Fruit fly (Drosophila melanogaster) whole organism, embryonic: ENCODE data around the gene CG44094.

Experiments used
- ATbp ChIP-seq: fragments of 200-800 bp; sonication (Bioruptor generic); optimal IDR thresholded peaks from 2 replicates; lab custom pipeline; 2017; ENCODE audit warnings: missing biosample characterization, mild to moderate bottlenecking, missing genetic modification characterization, missing genetic modification reagents
- BEAF-32 ChIP-seq: fragments of 200-800 bp; sonication (Bioruptor generic); optimal IDR thresholded peaks from 3 replicates; lab custom pipeline; 2017; ENCODE audit warnings: missing biosample characterization, missing genetic modification characterization, mild to moderate bottlenecking, moderate library complexity, missing genetic modification reagents
- CG10209 ChIP-seq: fragments of 200-800 bp; sonication (Bioruptor generic); optimal IDR thresholded peaks from 3 replicates; lab custom pipeline; 2017; ENCODE audit warnings: missing biosample characterization, mild to moderate bottlenecking, missing genetic modification characterization, missing genetic modification reagents
- CG10321 ChIP-seq: fragments of 200-800 bp; sonication (Bioruptor generic); IDR thresholded peaks from 2 replicates; pipeline ENCODE4 v1.3.6; 2022; ENCODE audit warnings: missing biosample characterization, missing genetic modification characterization
- CG12155 ChIP-seq: fragments of 200-800 bp; sonication (Bioruptor generic); optimal IDR thresholded peaks from 3 replicates; lab custom pipeline; 2016; ENCODE audit warnings: missing biosample characterization, missing genetic modification characterization
- CG13287 ChIP-seq: fragments of 200-800 bp; sonication (Bioruptor generic); IDR thresholded peaks from 2 replicates; pipeline ENCODE4 v1.3.6; 2022; ENCODE audit warnings: missing biosample characterization, missing genetic modification characterization; ENCODE audit not compliant: partially characterized antibody
- CG13624 ChIP-seq: fragments of 200-800 bp; sonication (Bioruptor generic); optimal IDR thresholded peaks from 2 replicates; lab custom pipeline; 2016; ENCODE audit warnings: missing biosample characterization, missing genetic modification characterization
- CG14050 ChIP-seq: fragments of 200-800 bp; sonication (Bioruptor generic); IDR thresholded peaks from 3 replicates; pipeline ENCODE4 v1.3.6; 2022; ENCODE audit warnings: missing biosample characterization, missing genetic modification characterization
- CG14965 ChIP-seq: fragments of 200-800 bp; sonication (Bioruptor generic); optimal IDR thresholded peaks from 2 replicates; lab custom pipeline; 2016; ENCODE audit warnings: missing biosample characterization, missing genetic modification characterization, borderline replicate concordance
- CG15073 ChIP-seq: fragments of 200-800 bp; sonication (Bioruptor generic); optimal IDR thresholded peaks from 2 replicates; lab custom pipeline; 2016; ENCODE audit warnings: missing biosample characterization, missing genetic modification characterization
- CG18619 ChIP-seq: fragments of 200-800 bp; sonication (Bioruptor generic); optimal IDR thresholded peaks from 3 replicates; lab custom pipeline; 2017; ENCODE audit warnings: missing biosample characterization, mild to moderate bottlenecking, missing genetic modification characterization
- CG2116 ChIP-seq: fragments of 200-800 bp; sonication (Bioruptor generic); optimal IDR thresholded peaks from 3 replicates; lab custom pipeline; 2018; ENCODE audit warnings: missing biosample characterization, mild to moderate bottlenecking, missing genetic modification characterization
- CG31365 ChIP-seq: fragments of 200-800 bp; sonication (Bioruptor generic); optimal IDR thresholded peaks from 2 replicates; lab custom pipeline; 2018; ENCODE audit warnings: missing biosample characterization, mild to moderate bottlenecking, missing genetic modification characterization
- CG31388 ChIP-seq: fragments of 200-800 bp; sonication (Bioruptor generic); optimal IDR thresholded peaks from 2 replicates; lab custom pipeline; 2016; ENCODE audit warnings: missing biosample characterization, missing genetic modification characterization
- CG3163 ChIP-seq: fragments of 200-800 bp; sonication (Bioruptor generic); optimal IDR thresholded peaks from 3 replicates; lab custom pipeline; 2016; ENCODE audit warnings: missing biosample characterization, missing genetic modification characterization
- CG43689 ChIP-seq: fragments of 200-800 bp; sonication (Bioruptor generic); IDR thresholded peaks from 2 replicates; pipeline ENCODE4 v1.3.6; 2022; ENCODE audit warnings: missing biosample characterization, missing genetic modification characterization
- CG6175 ChIP-seq: fragments of 200-800 bp; sonication (Bioruptor generic); IDR thresholded peaks from 3 replicates; pipeline ENCODE4 v1.3.6; 2022; ENCODE audit warnings: missing biosample characterization, missing genetic modification characterization
- CG6791 ChIP-seq: fragments of 200-800 bp; sonication (Bioruptor generic); IDR thresholded peaks from 3 replicates; pipeline ENCODE4 v1.3.6; 2022; ENCODE audit warnings: missing biosample characterization, missing genetic modification characterization; ENCODE audit not compliant: partially characterized antibody
- CG7556 ChIP-seq: fragments of 200-800 bp; sonication (Bioruptor generic); optimal IDR thresholded peaks from 2 replicates; lab custom pipeline; 2017; ENCODE audit warnings: missing biosample characterization, mild to moderate bottlenecking, missing genetic modification characterization
- CG7786 ChIP-seq: fragments of 200-800 bp; sonication (Bioruptor generic); optimal IDR thresholded peaks from 2 replicates; lab custom pipeline; 2016; ENCODE audit warnings: missing biosample characterization, missing genetic modification characterization
- CG9609 ChIP-seq: fragments of 200-800 bp; sonication (Bioruptor generic); optimal IDR thresholded peaks from 3 replicates; lab custom pipeline; 2016; ENCODE audit warnings: missing biosample characterization, missing genetic modification characterization
- CG9797 ChIP-seq: fragments of 200-800 bp; sonication (Bioruptor generic); optimal IDR thresholded peaks from 3 replicates; lab custom pipeline; 2018; ENCODE audit warnings: missing biosample characterization, mild to moderate bottlenecking, missing genetic modification characterization
- CTCF ChIP-seq: fragments of 200-800 bp; sonication (Bioruptor generic); optimal IDR thresholded peaks from 2 replicates; lab custom pipeline; 2017; ENCODE audit warnings: missing biosample characterization, mild to moderate bottlenecking, missing genetic modification characterization, moderate library complexity
- Dad ChIP-seq: fragments of 200-800 bp; sonication (Bioruptor generic); optimal IDR thresholded peaks from 3 replicates; lab custom pipeline; 2016; ENCODE audit warnings: missing biosample characterization, missing genetic modification characterization
- ERR ChIP-seq: fragments of 200-800 bp; sonication (Bioruptor generic); optimal IDR thresholded peaks from 2 replicates; lab custom pipeline; 2016; ENCODE audit warnings: missing biosample characterization, missing genetic modification characterization
- Fer3 ChIP-seq: fragments of 200-800 bp; sonication (Bioruptor generic); optimal IDR thresholded peaks from 2 replicates; lab custom pipeline; 2018; ENCODE audit warnings: missing biosample characterization, mild to moderate bottlenecking, missing genetic modification characterization, moderate library complexity
- Hr39 ChIP-seq: fragments of >200 bp; optimal IDR thresholded peaks from 2 replicates; lab custom pipeline; 2017
- MBD-R2 ChIP-seq: fragments of 200-800 bp; sonication (Bioruptor generic); IDR thresholded peaks from 2 replicates; pipeline ENCODE4 v1.3.6; 2022; ENCODE audit warnings: missing biosample characterization, missing genetic modification characterization
- Nf-YA ChIP-seq: fragments of 200-800 bp; sonication (Bioruptor generic); IDR thresholded peaks from 2 replicates; pipeline ENCODE4 v1.3.6; 2022; ENCODE audit warnings: missing biosample characterization, missing genetic modification characterization
- NfI ChIP-seq: fragments of 200-800 bp; sonication (Bioruptor generic); optimal IDR thresholded peaks from 3 replicates; lab custom pipeline; 2018; ENCODE audit warnings: missing biosample characterization, mild to moderate bottlenecking, missing genetic modification characterization, moderate library complexity
- Optix ChIP-seq: fragments of 200-800 bp; sonication (Bioruptor generic); IDR thresholded peaks from 3 replicates; pipeline ENCODE4 v1.3.6; 2022; ENCODE audit warnings: missing biosample characterization, missing genetic modification characterization
- Pdp1 ChIP-seq, 2 experiments: fragments of 200-800 bp; sonication (Bioruptor generic); optimal IDR thresholded peaks; 3 replicates each; lab custom pipeline; 2016; ENCODE audit warnings: missing biosample characterization in 2 of 2, missing genetic modification characterization in 2 of 2, mild to moderate bottlenecking in 1 of 2, moderate library complexity in 1 of 2
- Sin3A ChIP-seq: fragments of >200 bp; optimal IDR thresholded peaks from 2 replicates; lab custom pipeline; 2018
- bbx ChIP-seq: fragments of 200-800 bp; sonication (Bioruptor generic); IDR thresholded peaks from 2 replicates; pipeline ENCODE4 v1.3.6; 2022; ENCODE audit warnings: missing biosample characterization, missing genetic modification characterization; ENCODE audit not compliant: partially characterized antibody
- bsh ChIP-seq, 2 experiments: fragments of 200-800 bp; sonication (Bioruptor generic); optimal IDR thresholded peaks; 2 replicates each; lab custom pipeline; 2017 to 2018; ENCODE audit warnings: mild to moderate bottlenecking in 2 of 2, missing biosample characterization in 2 of 2, missing genetic modification characterization in 2 of 2, moderate library complexity in 1 of 2
- cg ChIP-seq: fragments of 200-800 bp; sonication (Bioruptor generic); optimal IDR thresholded peaks from 3 replicates; lab custom pipeline; 2019; ENCODE audit warnings: missing biosample characterization, mild to moderate bottlenecking, missing genetic modification characterization, moderate library complexity
- dmrt11E ChIP-seq: fragments of 200-800 bp; sonication (Bioruptor generic); optimal IDR thresholded peaks from 3 replicates; lab custom pipeline; 2018; ENCODE audit warnings: missing biosample characterization, mild to moderate bottlenecking, missing genetic modification characterization, moderate library complexity
- exex ChIP-seq: fragments of 200-800 bp; sonication (Bioruptor generic); optimal IDR thresholded peaks from 4 replicates; lab custom pipeline; 2018; ENCODE audit warnings: missing biosample characterization, mild to moderate bottlenecking, missing genetic modification characterization, moderate library complexity
- fd3F ChIP-seq: fragments of 200-800 bp; sonication (Bioruptor generic); optimal IDR thresholded peaks from 2 replicates; lab custom pipeline; 2018; ENCODE audit warnings: missing biosample characterization, mild to moderate bottlenecking, missing genetic modification characterization, moderate library complexity
- fu2 ChIP-seq: fragments of 200-800 bp; sonication (Bioruptor generic); optimal IDR thresholded peaks from 2 replicates; lab custom pipeline; 2016; ENCODE audit warnings: missing biosample characterization, missing genetic modification characterization
- gem ChIP-seq: fragments of 200-800 bp; sonication (Bioruptor generic); optimal IDR thresholded peaks from 2 replicates; lab custom pipeline; 2019; ENCODE audit warnings: missing biosample characterization, mild to moderate bottlenecking, missing genetic modification characterization, moderate library complexity
- gsb-n ChIP-seq: fragments of 200-800 bp; sonication (Bioruptor generic); optimal IDR thresholded peaks from 3 replicates; lab custom pipeline; 2018; ENCODE audit warnings: missing biosample characterization, mild to moderate bottlenecking, missing genetic modification characterization
- h ChIP-seq: fragments of >200 bp; optimal IDR thresholded peaks from 2 replicates; lab custom pipeline; 2017
- ind ChIP-seq: fragments of 200-800 bp; sonication (Bioruptor generic); optimal IDR thresholded peaks from 3 replicates; lab custom pipeline; 2016; ENCODE audit warnings: missing biosample characterization, missing genetic modification characterization
- lbe ChIP-seq: fragments of 200-800 bp; sonication (Bioruptor generic); optimal IDR thresholded peaks from 2 replicates; lab custom pipeline; 2016; ENCODE audit warnings: missing biosample characterization, mild to moderate bottlenecking, missing genetic modification characterization
- odd ChIP-seq: fragments of 200-800 bp; sonication (Bioruptor generic); optimal IDR thresholded peaks from 2 replicates; lab custom pipeline; 2017; ENCODE audit warnings: missing biosample characterization, mild to moderate bottlenecking, missing genetic modification characterization
- sens ChIP-seq: fragments of 200-800 bp; sonication (Bioruptor generic); peaks from one replicate; lab custom pipeline; 2016; ENCODE audit warnings: missing biosample characterization, missing genetic modification characterization
- sima ChIP-seq: fragments of 200-800 bp; sonication (Bioruptor generic); optimal IDR thresholded peaks from 2 replicates; lab custom pipeline; 2016; ENCODE audit warnings: missing biosample characterization, missing genetic modification characterization
- sna ChIP-seq: fragments of 200-800 bp; sonication (Bioruptor generic); IDR thresholded peaks from 2 replicates; pipeline ENCODE4 v1.3.6; 2022; ENCODE audit warnings: missing biosample characterization, missing genetic modification characterization; ENCODE audit not compliant: partially characterized antibody
- sug ChIP-seq: fragments of 200-800 bp; optimal IDR thresholded peaks from 2 replicates; lab custom pipeline; 2019; ENCODE audit warnings: missing biosample characterization, mild to moderate bottlenecking, missing genetic modification characterization, moderate library complexity
- tx ChIP-seq: fragments of 200-800 bp; sonication (Bioruptor generic); optimal IDR thresholded peaks from 2 replicates; lab custom pipeline; 2016; ENCODE audit warnings: missing biosample characterization, missing genetic modification characterization
- z ChIP-seq: fragments of 200-800 bp; sonication (Bioruptor generic); IDR thresholded peaks from 3 replicates; pipeline ENCODE4 v1.3.6; 2022; ENCODE audit warnings: missing biosample characterization, missing genetic modification characterization

Gene CG44094

dm6 chr3R:14568501-14569137 is 7.8 kb downstream of the CG44094 start, which contains the start of gene CG8066 (continued):
- no peak for TF ChIP-seq gsb-n
- no peak for TF ChIP-seq sug (tag; lab: Kevin White, UChicago)
- TF ChIP-seq CG10209, result no peak
- TF ChIP-seq CG9797, result no peak
- peak; percentile 96 for TF ChIP-seq z (GFP tag; lab: Robert Waterston, UW)
- peak in 1 of 2 experiments; percentile 25 for TF ChIP-seq bsh (GFP tag; optimal IDR thresholded peaks at IDR 0.05; lab: Kevin White, UChicago)
- TF ChIP-seq CG6175, result no peak
- no peak for TF ChIP-seq Optix
- TF ChIP-seq Sin3A, result no peak
- peak; percentile 4 for TF ChIP-seq NfI (GFP tag; lab: Kevin White, UChicago)
- peak; percentile 54 for TF ChIP-seq BEAF-32 (GFP tag; lab: Kevin White, UChicago)
- no peak for TF ChIP-seq CG15073 (GFP tag; lab: Kevin White, UChicago)
- TF ChIP-seq CG7556, result no peak
- no peak for TF ChIP-seq CG18619 (GFP tag; lab: Kevin White, UChicago)
- TF ChIP-seq fd3F (GFP tag; lab: Kevin White, UChicago), result no peak
- TF ChIP-seq ATbp (GFP tag; lab: Kevin White, UChicago), result no peak
- no peak for TF ChIP-seq CG31388 (GFP tag; lab: Kevin White, UChicago)
- TF ChIP-seq sens (GFP tag; lab: Kevin White, UChicago), result peak; percentile 81
- no peak for TF ChIP-seq CG13624
- TF ChIP-seq CG3163 (GFP tag; lab: Kevin White, UChicago), result no peak
- peak; percentile 58 for TF ChIP-seq cg (GFP tag; lab: Kevin White, UChicago)
- TF ChIP-seq MBD-R2 (GFP tag; lab: Robert Waterston, UW), result peak; percentile 46; the same call in 1 of the 2 replicates
- no peak for TF ChIP-seq CG6791 (GFP tag; lab: Robert Waterston, UW)
- peak; percentile 48; the same call in 1 of the 2 replicates for TF ChIP-seq bbx (GFP tag; lab: Robert Waterston, UW)
- TF ChIP-seq CG2116 (GFP tag; lab: Kevin White, UChicago), result no peak
- TF ChIP-seq CG31365 (tag; lab: Kevin White, UChicago), result no peak
- no peak for TF ChIP-seq CG12155 (GFP tag; lab: Kevin White, UChicago)
- TF ChIP-seq CG9609, result no peak
- no peak for TF ChIP-seq ind (GFP tag; lab: Kevin White, UChicago)
- no peak for TF ChIP-seq CG14050 (GFP tag; lab: Robert Waterston, UW)
- TF ChIP-seq CG14965 (GFP tag; lab: Kevin White, UChicago), result no peak
- no peak for TF ChIP-seq ERR
- no peak for TF ChIP-seq CG10321 (GFP tag; lab: Robert Waterston, UW)
- no peak for TF ChIP-seq sima
- TF ChIP-seq Hr39, result no peak
- TF ChIP-seq tx (GFP tag; lab: Kevin White, UChicago), result no peak
- TF ChIP-seq lbe (GFP tag; lab: Kevin White, UChicago), result peak; percentile 19
- peak; percentile 60 for TF ChIP-seq exex
- TF ChIP-seq fu2 (GFP tag; lab: Kevin White, UChicago), result no peak
- no peak for TF ChIP-seq CG43689 (GFP tag; lab: Robert Waterston, UW)
- no peak for TF ChIP-seq h
- no peak for TF ChIP-seq CTCF (GFP tag; lab: Kevin White, UChicago)
- no peak for TF ChIP-seq Dad
- no peak for TF ChIP-seq sna (GFP tag; lab: Robert Waterston, UW)
- peak; percentile 64 for TF ChIP-seq CG13287 (GFP tag; lab: Robert Waterston, UW)
- no peak for TF ChIP-seq dmrt11E (tag; lab: Kevin White, UChicago)
- no peak for TF ChIP-seq odd (GFP tag; lab: Kevin White, UChicago)
- TF ChIP-seq Pdp1 (GFP tag; optimal IDR thresholded peaks at IDR 0.05; lab: Kevin White, UChicago), result no peak
- peak; percentile 22 for TF ChIP-seq Fer3 (tag; lab: Kevin White, UChicago)
- no peak for TF ChIP-seq Nf-YA (GFP tag; lab: Robert Waterston, UW)
- no peak for TF ChIP-seq CG7786
- TF ChIP-seq gem (tag; lab: Kevin White, UChicago), result peak; percentile 49
